Fruit fly (Drosophila melanogaster): Measurements from ENCODE around the gene CG34367.

CG34367 gene

dm6 chr2L:10334854-10335277, 18.8 kb downstream of the CG34367 start (continued):
- TF ChIP-seq pros (GFP tag; optimal IDR thresholded peaks at IDR 0.05) (peak; percentile 74), tna (GFP tag; IDR thresholded peaks at IDR 0.05; ENCODE audit: partially characterized antibody) (peak; percentile 48; the same call in 1 of the 2 replicates), ttk (GFP tag; IDR thresholded peaks at IDR 0.05) (no peak), p53 (GFP tag; optimal IDR thresholded peaks at IDR 0.05) (no peak), so (GFP tag; IDR thresholded peaks at IDR 0.05) (no peak; the same call in 1 of the 3 replicates), eyg (GFP tag; optimal IDR thresholded peaks at IDR 0.05) (peak; percentile 16), Adf1 (GFP tag; IDR thresholded peaks at IDR 0.05) (peak; percentile 16; the same call in 1 of the 2 replicates), CG1233 (GFP tag; optimal IDR thresholded peaks at IDR 0.05) (peak; percentile 74), Dll (GFP tag; IDR thresholded peaks at IDR 0.05; ENCODE audit: partially characterized antibody) (peak; percentile 63), CG16813 (GFP tag; IDR thresholded peaks at IDR 0.05; ENCODE audit: partially characterized antibody) (0 out of 3 replicates have a peak, but pooled peaks have one; percentile 40), CG4854 (GFP tag; optimal IDR thresholded peaks at IDR 0.05) (peak; percentile 32), prd (optimal IDR thresholded peaks at IDR 0.05) (no peak), prd (GFP tag; IDR thresholded peaks at IDR 0.05) (no peak; the same call in 1 of the 3 replicates), MBD-R2 (GFP tag; IDR thresholded peaks at IDR 0.05) (peak; percentile 81), eve (GFP tag; optimal IDR thresholded peaks at IDR 0.05) (peak in 1 of 2 experiments; percentile 95), H15 (GFP tag; IDR thresholded peaks at IDR 0.05) (no peak), CG11695 (GFP tag; IDR thresholded peaks at IDR 0.05) (peak; percentile 30; the same call in 1 of the 3 replicates), sisA (GFP tag; IDR thresholded peaks at IDR 0.05) (no peak), Neu2 (GFP tag; optimal IDR thresholded peaks at IDR 0.05; ENCODE audit: borderline replicate concordance) (no peak), CG4730 (GFP tag; IDR thresholded peaks at IDR 0.05) (no peak), bbx (GFP tag; IDR thresholded peaks at IDR 0.05; ENCODE audit: partially characterized antibody) (peak; percentile 51), salm (tag; optimal IDR thresholded peaks at IDR 0.05) (peak; percentile 73), CG10565 (GFP tag; optimal IDR thresholded peaks at IDR 0.05) (no peak), Sry-δ (GFP tag; optimal IDR thresholded peaks at IDR 0.05) (peak; percentile 54), CG32767 (GFP tag; IDR thresholded peaks at IDR 0.05) (peak; percentile 59; the same call in 1 of the 2 replicates), CG6689 (GFP tag; IDR thresholded peaks at IDR 0.05) (peak; percentile 32; the same call in 1 of the 2 replicates), CG33213 (GFP tag; optimal IDR thresholded peaks at IDR 0.05) (peak; percentile 61), Hr78 (GFP tag; optimal IDR thresholded peaks at IDR 0.05) (peak in 1 of 2 experiments; percentile 51), trem (tag; optimal IDR thresholded peaks at IDR 0.05) (peak; percentile 47), HHEX (GFP tag; optimal IDR thresholded peaks at IDR 0.05) (peak; percentile 78), z (GFP tag; IDR thresholded peaks at IDR 0.05) (no peak), Spps (tag; optimal IDR thresholded peaks at IDR 0.05) (peak; percentile 43), chif (GFP tag; optimal IDR thresholded peaks at IDR 0.05) (peak in 1 of 2 experiments; percentile 41), otp (GFP tag; IDR thresholded peaks at IDR 0.05) (no peak; the same call in 2 of the 3 replicates), CG2678 (tag; optimal IDR thresholded peaks at IDR 0.05) (peak; percentile 73), Atf-2 (GFP tag; optimal IDR thresholded peaks at IDR 0.05) (peak; percentile 41), Camta (GFP tag; optimal IDR thresholded peaks at IDR 0.05) (peak; percentile 36), hth (optimal IDR thresholded peaks at IDR 0.05) (no peak), ems (GFP tag; optimal IDR thresholded peaks at IDR 0.05) (peak; percentile 52), CG5245 (GFP tag; optimal IDR thresholded peaks at IDR 0.05) (no peak), D19B (GFP tag; optimal IDR thresholded peaks at IDR 0.05) (peak; percentile 54), CG17186 (GFP tag; optimal IDR thresholded peaks at IDR 0.05) (no peak), CG10654 (GFP tag; optimal IDR thresholded peaks at IDR 0.05) (peak; percentile 14), ara (GFP tag; IDR thresholded peaks at IDR 0.05) (peak; percentile 69), CG10366 (GFP tag; IDR thresholded peaks at IDR 0.05) (no peak), sug (tag; optimal IDR thresholded peaks at IDR 0.05) (peak; percentile 87), crc (GFP tag; optimal IDR thresholded peaks at IDR 0.05) (no peak), lola (GFP tag; optimal IDR thresholded peaks at IDR 0.05) (peak in 2 of 3 experiments; percentile 45 to 82), CG14860 (GFP tag; IDR thresholded peaks at IDR 0.05; ENCODE audit: partially characterized antibody) (no peak), disco-r (GFP tag; optimal IDR thresholded peaks at IDR 0.05) (peak; percentile 24)

All from whole organism, embryonic.